Fruit fly (Drosophila melanogaster) whole organism: ENCODE results near the gene CG33644.

Source experiments
- CG8478 ChIP-seq: fragments of >200 bp; optimal IDR thresholded peaks from 2 replicates; lab custom pipeline; 2018; ENCODE audit warnings: inconsistent platforms
- Dll ChIP-seq: fragments of >200 bp; optimal IDR thresholded peaks from 2 replicates; lab custom pipeline; 2017
- EcR ChIP-seq, 2 experiments: fragments of >200 bp; optimal IDR thresholded peaks; 2 replicates each; lab custom pipeline; 2017; ENCODE audit warnings: missing biosample characterization in 2 of 2, missing genetic modification characterization in 2 of 2, missing genetic modification reagents in 2 of 2
- pan ChIP-seq: fragments of >200 bp; optimal IDR thresholded peaks from 2 replicates; lab custom pipeline; 2017
- psq ChIP-seq: fragments of >200 bp; optimal IDR thresholded peaks from 2 replicates; lab custom pipeline; 2017
- usp ChIP-seq: fragments of >200 bp; optimal IDR thresholded peaks from 2 replicates; lab custom pipeline; 2017; ENCODE audit warnings: missing biosample characterization, missing genetic modification characterization, mixed read lengths

DNA sequence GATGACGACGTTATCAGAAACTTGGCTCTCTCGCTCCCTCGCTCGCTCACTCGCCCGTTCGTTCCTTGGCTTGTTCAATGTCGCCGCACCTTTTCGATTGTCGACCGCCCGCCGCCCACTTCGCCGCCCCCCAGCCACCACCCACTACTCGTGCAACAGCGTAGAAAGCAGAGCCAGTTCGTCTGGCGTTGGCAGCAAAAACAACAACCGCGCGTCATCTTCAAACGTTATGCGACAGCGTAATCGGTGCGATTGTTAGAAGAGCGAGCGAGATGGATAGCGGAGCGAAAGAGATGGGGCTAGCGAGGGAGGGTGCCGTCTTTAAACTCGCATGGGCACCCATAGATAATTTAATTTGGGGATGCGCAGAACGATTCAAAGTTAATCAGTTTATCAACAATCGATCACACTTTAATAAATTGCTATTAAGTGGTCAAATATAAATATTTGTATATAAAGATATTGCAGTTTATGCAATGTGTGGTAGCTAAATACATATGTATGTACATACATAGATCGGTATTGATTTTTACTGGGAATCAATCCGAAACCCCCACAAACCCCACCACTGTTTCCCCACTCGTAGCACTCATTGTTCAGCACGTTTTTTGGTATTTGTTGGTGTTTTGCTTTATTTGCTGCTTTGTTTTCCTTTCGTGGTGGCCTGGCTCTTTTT lies 17.5 kb upstream of the CG33644 start:
- TF ChIP-seq Dll (lab: Kevin White, UChicago): no peak
- no peak for TF ChIP-seq psq (lab: Kevin White, UChicago)
- TF ChIP-seq usp (GFP tag; lab: Kevin White, UChicago): no peak
- no peak for TF ChIP-seq pan
- TF ChIP-seq CG8478 (lab: Kevin White, UChicago): no peak
- peak in 1 of 2 experiments; percentile 8 for TF ChIP-seq EcR (GFP tag; optimal IDR thresholded peaks at IDR 0.05; lab: Kevin White, UChicago)
